Fruit fly (Drosophila melanogaster) whole organism, embryonic: Measurements from ENCODE around the gene CG15306.
A peak's percentile ranks its signal among the peaks of the same experiment; 100 is the strongest.

Experiments
- Atf6 ChIP-seq: fragments of 200-800 bp; sonication (Bioruptor generic); IDR thresholded peaks from 2 replicates; pipeline ENCODE4 v1.3.6; 2022; ENCODE audit warnings: missing biosample characterization, missing genetic modification characterization
- B-H1 ChIP-seq: fragments of 200-800 bp; sonication (Bioruptor generic); IDR thresholded peaks from 3 replicates; pipeline ENCODE4 v1.3.6; 2022; ENCODE audit warnings: missing biosample characterization, missing genetic modification characterization
- Bteb2 ChIP-seq: fragments of 200-800 bp; sonication (Bioruptor generic); optimal IDR thresholded peaks from 2 replicates; lab custom pipeline; 2016; ENCODE audit warnings: missing biosample characterization, missing genetic modification characterization
- CG12104 ChIP-seq: fragments of 200-800 bp; sonication (Bioruptor generic); optimal IDR thresholded peaks from 3 replicates; lab custom pipeline; 2016; ENCODE audit warnings: missing biosample characterization, missing genetic modification characterization
- CG1233 ChIP-seq: fragments of 200-800 bp; sonication (Bioruptor generic); optimal IDR thresholded peaks from 4 replicates; lab custom pipeline; 2018; ENCODE audit warnings: missing biosample characterization, mild to moderate bottlenecking, missing genetic modification characterization
- CG12769 ChIP-seq: fragments of 200-800 bp; sonication (Bioruptor generic); optimal IDR thresholded peaks from 2 replicates; lab custom pipeline; 2019; ENCODE audit warnings: missing biosample characterization, mild to moderate bottlenecking, missing genetic modification characterization, moderate library complexity
- CG14014 ChIP-seq: fragments of 200-800 bp; sonication (Bioruptor generic); IDR thresholded peaks from 2 replicates; pipeline ENCODE4 v1.3.6; 2022; ENCODE audit warnings: missing biosample characterization, missing genetic modification characterization
- CG15269 ChIP-seq: fragments of 200-800 bp; sonication (Bioruptor generic); optimal IDR thresholded peaks from 2 replicates; lab custom pipeline; 2018; ENCODE audit warnings: missing biosample characterization, mild to moderate bottlenecking, missing genetic modification characterization, moderate library complexity
- CG15514 ChIP-seq: fragments of 200-800 bp; sonication (Bioruptor generic); optimal IDR thresholded peaks from 3 replicates; lab custom pipeline; 2017; ENCODE audit warnings: missing biosample characterization, missing genetic modification characterization, mild to moderate bottlenecking, moderate library complexity, missing genetic modification reagents
- CG16813 ChIP-seq: fragments of 200-800 bp; sonication (Bioruptor generic); IDR thresholded peaks from 3 replicates; pipeline ENCODE4 v1.3.6; 2022; ENCODE audit warnings: missing biosample characterization, missing genetic modification characterization; ENCODE audit not compliant: partially characterized antibody
- CG17802 ChIP-seq: fragments of 200-800 bp; sonication (Bioruptor generic); optimal IDR thresholded peaks from 2 replicates; lab custom pipeline; 2018; ENCODE audit warnings: missing biosample characterization, mild to moderate bottlenecking, missing genetic modification characterization, moderate library complexity
- CG18619 ChIP-seq: fragments of 200-800 bp; sonication (Bioruptor generic); optimal IDR thresholded peaks from 3 replicates; lab custom pipeline; 2017; ENCODE audit warnings: missing biosample characterization, mild to moderate bottlenecking, missing genetic modification characterization
- CG2129 ChIP-seq: fragments of 200-800 bp; sonication (Bioruptor generic); IDR thresholded peaks from 2 replicates; pipeline ENCODE4 v1.3.6; 2022; ENCODE audit warnings: missing biosample characterization, missing genetic modification characterization; ENCODE audit not compliant: partially characterized antibody
- CG2202 ChIP-seq: fragments of 200-800 bp; sonication (Bioruptor generic); optimal IDR thresholded peaks from 2 replicates; lab custom pipeline; 2018; ENCODE audit warnings: missing biosample characterization, mild to moderate bottlenecking, missing genetic modification characterization
- CG30020 ChIP-seq: fragments of 200-800 bp; optimal IDR thresholded peaks from 2 replicates; lab custom pipeline; 2019; ENCODE audit warnings: missing biosample characterization, mild to moderate bottlenecking, missing genetic modification characterization, moderate library complexity
- CG30403 ChIP-seq: fragments of 200-800 bp; sonication (Bioruptor generic); optimal IDR thresholded peaks from 3 replicates; lab custom pipeline; 2016; ENCODE audit warnings: missing biosample characterization, missing genetic modification characterization
- CG31441 ChIP-seq: fragments of 200-800 bp; sonication (Bioruptor generic); IDR thresholded peaks from 2 replicates; pipeline ENCODE4 v1.3.6; 2022; ENCODE audit warnings: missing biosample characterization, missing genetic modification characterization
- CG3163 ChIP-seq: fragments of 200-800 bp; sonication (Bioruptor generic); optimal IDR thresholded peaks from 3 replicates; lab custom pipeline; 2016; ENCODE audit warnings: missing biosample characterization, missing genetic modification characterization
- CG33213 ChIP-seq: fragments of 200-800 bp; sonication (Bioruptor generic); optimal IDR thresholded peaks from 3 replicates; lab custom pipeline; 2016; ENCODE audit warnings: missing biosample characterization, missing genetic modification characterization
- CG4854 ChIP-seq: fragments of 200-800 bp; sonication (Bioruptor generic); optimal IDR thresholded peaks from 2 replicates; lab custom pipeline; 2016; ENCODE audit warnings: missing biosample characterization, missing genetic modification characterization, inconsistent platforms
- CG8089 ChIP-seq: fragments of 200-800 bp; sonication (Bioruptor generic); optimal IDR thresholded peaks from 3 replicates; lab custom pipeline; 2016; ENCODE audit warnings: missing biosample characterization, missing genetic modification characterization
- CG8765 ChIP-seq: fragments of 200-800 bp; sonication (Bioruptor generic); IDR thresholded peaks from 2 replicates; pipeline ENCODE4 v1.3.6; 2022; ENCODE audit warnings: missing biosample characterization, missing genetic modification characterization
- Dfd ChIP-seq, 2 experiments: fragments of >200 bp; optimal IDR thresholded peaks; 2 replicates each; lab custom pipeline; 2017; ENCODE audit warnings: missing biosample characterization in 2 of 2, missing genetic modification characterization in 2 of 2
- HLH54F ChIP-seq: fragments of 200-800 bp; sonication (Bioruptor generic); optimal IDR thresholded peaks from 3 replicates; lab custom pipeline; 2016; ENCODE audit warnings: missing biosample characterization, missing genetic modification characterization
- HmgZ ChIP-seq: fragments of 200-800 bp; sonication (Bioruptor generic); optimal IDR thresholded peaks from 2 replicates; lab custom pipeline; 2018; ENCODE audit warnings: missing biosample characterization, mild to moderate bottlenecking, missing genetic modification characterization
- Lim3 ChIP-seq: fragments of 200-800 bp; sonication (Bioruptor generic); IDR thresholded peaks from 2 replicates; pipeline ENCODE4 v1.3.6; 2022; ENCODE audit warnings: missing biosample characterization, missing genetic modification characterization
- Myb ChIP-seq: fragments of 200-800 bp; sonication (Bioruptor generic); optimal IDR thresholded peaks from 2 replicates; lab custom pipeline; 2016; ENCODE audit warnings: missing biosample characterization, missing genetic modification characterization
- Ravus ChIP-seq: fragments of 200-800 bp; sonication (Bioruptor generic); IDR thresholded peaks from 2 replicates; pipeline ENCODE4 v1.3.6; 2022; ENCODE audit warnings: missing biosample characterization, missing genetic modification characterization
- Spps ChIP-seq: fragments of 200-800 bp; sonication (Bioruptor generic); optimal IDR thresholded peaks from 2 replicates; lab custom pipeline; 2018; ENCODE audit warnings: missing biosample characterization, mild to moderate bottlenecking, missing genetic modification characterization
- Taf1 ChIP-seq: fragments of 200-800 bp; sonication (Bioruptor generic); IDR thresholded peaks from 2 replicates; pipeline ENCODE4 v1.3.6; 2022; ENCODE audit warnings: missing biosample characterization, missing genetic modification characterization
- ara ChIP-seq: fragments of 200-800 bp; sonication (Bioruptor generic); IDR thresholded peaks from 2 replicates; pipeline ENCODE4 v1.3.6; 2022; ENCODE audit warnings: missing biosample characterization, missing genetic modification characterization
- bsh ChIP-seq, 2 experiments: fragments of 200-800 bp; sonication (Bioruptor generic); optimal IDR thresholded peaks; 2 replicates each; lab custom pipeline; 2017 to 2018; ENCODE audit warnings: mild to moderate bottlenecking in 2 of 2, missing biosample characterization in 2 of 2, missing genetic modification characterization in 2 of 2, moderate library complexity in 1 of 2
- btn ChIP-seq: fragments of 200-800 bp; sonication (Bioruptor generic); optimal IDR thresholded peaks from 2 replicates; lab custom pipeline; 2016; ENCODE audit warnings: missing biosample characterization, missing genetic modification characterization
- da ChIP-seq: fragments of 200-800 bp; sonication (Bioruptor generic); optimal IDR thresholded peaks from 2 replicates; lab custom pipeline; 2016; ENCODE audit warnings: missing biosample characterization, missing genetic modification characterization
- fd96Cb ChIP-seq: fragments of 200-800 bp; sonication (Bioruptor generic); optimal IDR thresholded peaks from 2 replicates; lab custom pipeline; 2018; ENCODE audit warnings: missing biosample characterization, mild to moderate bottlenecking, missing genetic modification characterization, moderate library complexity
- ftz-f1 ChIP-seq: fragments of 200-800 bp; sonication (Bioruptor generic); optimal IDR thresholded peaks from 2 replicates; lab custom pipeline; 2016; ENCODE audit warnings: missing biosample characterization, missing genetic modification characterization
- gcm ChIP-seq: fragments of 200-800 bp; sonication (Bioruptor generic); optimal IDR thresholded peaks from 2 replicates; lab custom pipeline; 2019; ENCODE audit warnings: missing biosample characterization, mild to moderate bottlenecking, missing genetic modification characterization, moderate library complexity
- jigr1 ChIP-seq: fragments of 200-800 bp; sonication (Bioruptor generic); IDR thresholded peaks from 3 replicates; pipeline ENCODE4 v1.3.6; 2022; ENCODE audit warnings: missing biosample characterization, missing genetic modification characterization
- kay ChIP-seq: fragments of 200-800 bp; sonication (Bioruptor generic); optimal IDR thresholded peaks from 2 replicates; lab custom pipeline; 2016; ENCODE audit warnings: missing biosample characterization, missing genetic modification characterization
- ken ChIP-seq: fragments of 200-800 bp; sonication (Bioruptor generic); IDR thresholded peaks from 3 replicates; pipeline ENCODE4 v1.3.6; 2022; ENCODE audit warnings: missing biosample characterization, missing genetic modification characterization
- luna ChIP-seq: fragments of 200-800 bp; sonication (Bioruptor generic); optimal IDR thresholded peaks from 2 replicates; lab custom pipeline; 2016; ENCODE audit warnings: missing biosample characterization, missing genetic modification characterization
- nau ChIP-seq: fragments of 200-800 bp; sonication (Bioruptor generic); optimal IDR thresholded peaks from 3 replicates; lab custom pipeline; 2017; ENCODE audit warnings: missing biosample characterization, mild to moderate bottlenecking, missing genetic modification characterization, missing genetic modification reagents
- pfk ChIP-seq: fragments of 200-800 bp; sonication (Bioruptor generic); optimal IDR thresholded peaks from 2 replicates; lab custom pipeline; 2018; ENCODE audit warnings: missing biosample characterization, mild to moderate bottlenecking, missing genetic modification characterization, moderate library complexity
- seq ChIP-seq: fragments of 200-800 bp; sonication (Bioruptor generic); IDR thresholded peaks from 2 replicates; pipeline ENCODE4 v1.3.6; 2022; ENCODE audit warnings: missing biosample characterization, missing genetic modification characterization
- sim ChIP-seq: fragments of 200-800 bp; sonication (Bioruptor generic); IDR thresholded peaks from 2 replicates; pipeline ENCODE4 v1.3.6; 2022; ENCODE audit warnings: missing biosample characterization, missing genetic modification characterization
- tap ChIP-seq: fragments of 200-800 bp; optimal IDR thresholded peaks from 3 replicates; lab custom pipeline; 2019; ENCODE audit warnings: missing biosample characterization, mild to moderate bottlenecking, missing genetic modification characterization, moderate library complexity
- tna ChIP-seq: fragments of 200-800 bp; sonication (Bioruptor generic); IDR thresholded peaks from 2 replicates; pipeline ENCODE4 v1.3.6; 2022; ENCODE audit warnings: missing biosample characterization, missing genetic modification characterization; ENCODE audit not compliant: partially characterized antibody
- toy ChIP-seq: fragments of 200-800 bp; sonication (Bioruptor generic); IDR thresholded peaks from 2 replicates; pipeline ENCODE4 v1.3.6; 2022; ENCODE audit warnings: missing biosample characterization, missing genetic modification characterization
- usp ChIP-seq: fragments of >200 bp; optimal IDR thresholded peaks from 2 replicates; lab custom pipeline; 2017; ENCODE audit warnings: missing biosample characterization, missing genetic modification characterization
- vfl ChIP-seq: fragments of 200-800 bp; sonication (Bioruptor generic); optimal IDR thresholded peaks from 2 replicates; lab custom pipeline; 2016; ENCODE audit warnings: missing biosample characterization, missing genetic modification characterization
- z ChIP-seq: fragments of 200-800 bp; sonication (Bioruptor generic); IDR thresholded peaks from 3 replicates; pipeline ENCODE4 v1.3.6; 2022; ENCODE audit warnings: missing biosample characterization, missing genetic modification characterization

Gene CG15306

DNA sequence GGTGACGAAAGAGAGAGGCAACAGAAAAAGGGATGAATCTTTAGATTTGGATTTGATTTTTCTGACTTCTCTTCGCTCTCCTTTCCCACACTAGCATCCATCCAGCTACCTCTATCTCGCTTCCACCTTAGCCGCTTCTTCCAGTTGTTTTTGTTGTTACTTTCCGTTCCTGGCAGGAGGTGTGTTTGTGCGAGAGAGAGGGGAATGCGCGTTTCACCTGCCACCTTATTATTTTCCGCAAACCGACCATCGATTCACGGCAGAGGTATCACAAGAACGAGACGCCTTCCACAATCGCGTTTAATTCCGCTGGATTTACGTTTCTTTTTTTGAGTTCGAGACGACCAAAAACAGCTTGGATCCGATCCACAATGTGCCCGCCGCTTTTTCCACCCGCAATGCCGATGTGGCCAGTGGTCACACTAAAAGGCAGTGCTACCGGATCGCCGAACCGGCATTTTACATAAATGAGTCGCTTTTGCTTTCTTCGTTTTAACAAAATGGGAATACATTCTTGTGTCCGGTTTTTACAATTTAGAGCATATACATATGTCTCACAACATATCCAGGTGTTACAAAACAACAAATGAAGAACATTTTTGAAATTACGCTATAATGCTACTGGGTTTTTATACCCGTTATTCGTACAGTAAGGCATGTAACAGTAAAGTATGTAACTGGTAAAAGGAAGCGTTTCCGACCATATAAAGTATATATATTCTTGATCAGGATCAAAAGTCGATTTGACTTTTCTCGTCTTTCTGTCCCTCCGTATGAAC is 5.9 kb downstream of the CG15306 start, which contains the start of gene alpha-Man-Ia (continued):
- TF ChIP-seq ftz-f1 (GFP tag; lab: Kevin White, UChicago): no peak
- no peak for TF ChIP-seq tna (GFP tag; lab: Robert Waterston, UW)
- TF ChIP-seq CG16813 (GFP tag; lab: Robert Waterston, UW): no peak
- TF ChIP-seq gcm (GFP tag; lab: Kevin White, UChicago): no peak
- TF ChIP-seq CG30403 (GFP tag; lab: Kevin White, UChicago): peak; percentile 46
- no peak for TF ChIP-seq btn (GFP tag; lab: Kevin White, UChicago)
- no peak for TF ChIP-seq Ravus (GFP tag; lab: Robert Waterston, UW)
- TF ChIP-seq bsh (GFP tag; optimal IDR thresholded peaks at IDR 0.05; lab: Kevin White, UChicago): no peak
- no peak for TF ChIP-seq CG4854 (GFP tag; lab: Kevin White, UChicago)
- TF ChIP-seq CG14014 (GFP tag; lab: Robert Waterston, UW): 0 out of 2 replicates have a peak, but pooled peaks have one; percentile 11
- peak; percentile 1 for TF ChIP-seq CG12104 (GFP tag; lab: Kevin White, UChicago)
- no peak for TF ChIP-seq CG15269
- no peak for TF ChIP-seq nau (GFP tag; lab: Kevin White, UChicago)
- TF ChIP-seq Bteb2 (GFP tag; lab: Kevin White, UChicago): no peak
- no peak for TF ChIP-seq CG1233 (GFP tag; lab: Kevin White, UChicago)
- peak; percentile 24 for TF ChIP-seq CG30020 (tag; lab: Kevin White, UChicago)
- peak; percentile 69 for TF ChIP-seq Myb (GFP tag; lab: Kevin White, UChicago)
- TF ChIP-seq seq (GFP tag; lab: Robert Waterston, UW): no peak
- TF ChIP-seq HLH54F (GFP tag; lab: Kevin White, UChicago): peak; percentile 27
- TF ChIP-seq toy (GFP tag; lab: Robert Waterston, UW): no peak
- no peak for TF ChIP-seq kay (GFP tag; lab: Kevin White, UChicago)
- no peak for TF ChIP-seq CG17802 (tag; lab: Kevin White, UChicago)
- no peak for TF ChIP-seq fd96Cb
- no peak for TF ChIP-seq CG2202 (tag; lab: Kevin White, UChicago)
- no peak for TF ChIP-seq Lim3 (GFP tag; lab: Robert Waterston, UW)
- no peak for TF ChIP-seq CG12769 (tag; lab: Kevin White, UChicago)
- TF ChIP-seq vfl (GFP tag; lab: Kevin White, UChicago): no peak
- no peak for TF ChIP-seq CG2129 (GFP tag; lab: Robert Waterston, UW)
- no peak for TF ChIP-seq ken (GFP tag; lab: Robert Waterston, UW)
- TF ChIP-seq pfk: no peak
- no peak for TF ChIP-seq da (GFP tag; lab: Kevin White, UChicago)
- no peak for TF ChIP-seq HmgZ
- no peak for TF ChIP-seq z
- TF ChIP-seq Dfd (GFP tag; optimal IDR thresholded peaks at IDR 0.05; lab: Kevin White, UChicago): no peak
- no peak for TF ChIP-seq Taf1
- no peak for TF ChIP-seq tap (tag; lab: Kevin White, UChicago)
- TF ChIP-seq ara (GFP tag; lab: Robert Waterston, UW): no peak
- no peak for TF ChIP-seq B-H1
- peak; percentile 29 for TF ChIP-seq CG33213
- no peak for TF ChIP-seq CG8765 (GFP tag; lab: Robert Waterston, UW)
- no peak for TF ChIP-seq CG8089 (GFP tag; lab: Kevin White, UChicago)
- no peak for TF ChIP-seq jigr1
- no peak for TF ChIP-seq CG31441
- TF ChIP-seq Atf6 (GFP tag; lab: Robert Waterston, UW): no peak
- TF ChIP-seq luna (GFP tag; lab: Kevin White, UChicago): no peak
- TF ChIP-seq sim (GFP tag; lab: Robert Waterston, UW): no peak
- no peak for TF ChIP-seq CG3163 (GFP tag; lab: Kevin White, UChicago)
- TF ChIP-seq Spps (tag; lab: Kevin White, UChicago): no peak
- TF ChIP-seq CG15514 (GFP tag; lab: Kevin White, UChicago): peak; percentile 40
- no peak for TF ChIP-seq usp
- peak; percentile 19 for TF ChIP-seq CG18619 (GFP tag; lab: Kevin White, UChicago)
